2 worm cellular contexts compared by ENCODE assay signal in genomic region chrV:1049334-1049733, ce11.
TF ChIP-seq lines count a peak whose summit lies in the region.

No protein-coding gene starts in this region.

TF ChIP-seq in whole organism, L1 larva, 84 proteins besides CTCF, POLR2A, EP300 and RAD21 (continued from another document):
- TF ChIP-seq efl-1 (optimal IDR thresholded peaks at IDR 0.05; lab: Kevin White, UChicago): peak; percentile 21 to 36
- no peak for TF ChIP-seq efl-1 (GFP tag; optimal IDR thresholded peaks at IDR 0.05 in 1 of 2; lab: Kevin White, UChicago)
- no peak for TF ChIP-seq nhr-28 (tag; optimal IDR thresholded peaks at IDR 0.05; lab: Kevin White, UChicago)
- TF ChIP-seq ets-5 (GFP tag; IDR thresholded peaks at IDR 0.05; lab: Robert Waterston, UW): no peak
- peak in 1 of 3 experiments; percentile 46 for TF ChIP-seq dpl-1 (GFP tag; optimal IDR thresholded peaks at IDR 0.05; lab: Kevin White, UChicago)
- no peak for TF ChIP-seq unc-130 (tag; optimal IDR thresholded peaks at IDR 0.05; lab: Kevin White, UChicago)

TF ChIP-seq in whole organism, L3 larva, 47 proteins besides CTCF, POLR2A, EP300 and RAD21 (continued from another document):
- peak; percentile 45 for TF ChIP-seq lin-15B (tag; optimal IDR thresholded peaks at IDR 0.05; lab: Kevin White, UChicago)
- peak; percentile 49 for TF ChIP-seq nfya-1 (tag; optimal IDR thresholded peaks at IDR 0.05; lab: Kevin White, UChicago; ENCODE audit: insufficient read depth)
- TF ChIP-seq nhr-11 (tag; optimal IDR thresholded peaks at IDR 0.05; lab: Kevin White, UChicago): no peak
- peak; percentile 66 for TF ChIP-seq hmg-11 (tag; optimal IDR thresholded peaks at IDR 0.05; lab: Kevin White, UChicago)
TF ChIP-seq in whole organism, L3 larva: peak in this region for 5.
